Worm (Caenorhabditis elegans) whole organism, L3 larva: ENCODE measurements around the gene F36G9.3.
"Not testable (repeated sequence)": the region's sequence is repeated elsewhere in the genome, so short reads cannot be mapped to it uniquely, and the experiment has no call there.

Experiments
- R02D3.7 ChIP-seq: fragments of 150-350 bp; optimal IDR thresholded peaks from 2 replicates; lab custom pipeline; 2014; ENCODE audit warnings: missing biosample characterization, missing genetic modification characterization
- ZK546.5 ChIP-seq: sonication (generic microtip); optimal IDR thresholded peaks from 2 replicates; lab custom pipeline; 2017; ENCODE audit warnings: missing biosample characterization, missing genetic modification characterization
- elt-1 ChIP-seq: fragments of 150-350 bp; optimal IDR thresholded peaks from 2 replicates; lab custom pipeline; 2014; ENCODE audit warnings: missing biosample characterization, missing genetic modification characterization
- fkh-10 ChIP-seq: sonication (generic microtip); optimal IDR thresholded peaks from 2 replicates; lab custom pipeline; 2017; ENCODE audit warnings: missing biosample characterization, missing genetic modification reagents, missing genetic modification characterization
- jun-1 ChIP-seq: fragments of 150-350 bp; optimal IDR thresholded peaks from 2 replicates; lab custom pipeline; 2014; ENCODE audit warnings: missing biosample characterization, missing genetic modification reagents, missing genetic modification characterization
- lin-39 ChIP-seq: fragments of 150-350 bp; optimal IDR thresholded peaks from 2 replicates; lab custom pipeline; 2018; ENCODE audit warnings: missing biosample characterization, missing genetic modification reagents, missing genetic modification characterization
- nfya-1 ChIP-seq: sonication (generic microtip); optimal IDR thresholded peaks from 2 replicates; lab custom pipeline; 2017; ENCODE audit warnings: missing genetic modification characterization, mild to moderate bottlenecking, missing compliant biosample characterization, antibody characterized with exemption, moderate library complexity; ENCODE audit not compliant: insufficient read depth
- nhr-12 ChIP-seq: fragments of 150-350 bp; optimal IDR thresholded peaks from 2 replicates; lab custom pipeline; 2014; ENCODE audit warnings: missing biosample characterization, missing genetic modification characterization
- nhr-25 ChIP-seq: sonication (generic microtip); optimal IDR thresholded peaks from 2 replicates; lab custom pipeline; 2017; ENCODE audit warnings: missing biosample characterization, missing genetic modification characterization
- nhr-76 ChIP-seq: fragments of 150-350 bp; sonication (generic microtip); optimal IDR thresholded peaks from 5 replicates; lab custom pipeline; 2014; ENCODE audit warnings: missing biosample characterization, missing genetic modification characterization
- snpc-4 ChIP-seq: fragments of 150-350 bp; optimal IDR thresholded peaks from 2 replicates; lab custom pipeline; 2014; ENCODE audit warnings: missing biosample characterization, missing genetic modification characterization
- tbx-2 ChIP-seq: sonication (generic microtip); optimal IDR thresholded peaks from 2 replicates; lab custom pipeline; 2016; ENCODE audit warnings: mild to moderate bottlenecking, missing genetic modification characterization, missing compliant biosample characterization
- zag-1 ChIP-seq: fragments of 150-350 bp; optimal IDR thresholded peaks from 2 replicates; lab custom pipeline; 2014; ENCODE audit warnings: missing biosample characterization, missing genetic modification characterization

- not testable (repeated sequence) for TF ChIP-seq jun-1; snpc-4 (tag; lab: Kevin White, UChicago); nhr-76; lin-39 (tag; lab: Kevin White, UChicago); R02D3.7 (tag; lab: Kevin White, UChicago); fkh-10 (GFP tag; lab: Kevin White, UChicago); nhr-25 (tag; lab: Kevin White, UChicago); zag-1; ZK546.5 (tag; lab: Kevin White, UChicago); nhr-12; nfya-1 (tag; lab: Kevin White, UChicago); tbx-2 (tag; lab: Kevin White, UChicago); elt-1
These were observed 34.7 kb downstream of the F36G9.3 start, which contains the start of gene C06C6.7 for ce11 chrV:15991850-15992249.
